Worm (Caenorhabditis elegans) whole organism, young adult: ENCODE results near the gene Y45F10C.2.
A peak's percentile ranks its signal among the peaks of the same experiment; 100 is the strongest.
"Not testable (repeated sequence)": the region's sequence is repeated elsewhere in the genome, so short reads cannot be mapped to it uniquely, and the experiment has no call there.

ENCODE experiments used
- B0019.2 ChIP-seq: fragments of 200-800 bp; sonication (Bioruptor generic); conservative IDR thresholded peaks from 2 replicates; pipeline ENCODE4 v1.3.6; 2022; ENCODE audit warnings: missing genetic modification reagents, missing genetic modification characterization, missing compliant biosample characterization
- B0261.1 ChIP-seq: sonication (generic microtip); optimal IDR thresholded peaks from 2 replicates; lab custom pipeline; 2016; ENCODE audit warnings: mild to moderate bottlenecking, missing genetic modification characterization, moderate library complexity, missing compliant biosample characterization
- B0336.3 ChIP-seq: fragments of 200-800 bp; sonication (Bioruptor generic); IDR thresholded peaks from 2 replicates; pipeline ENCODE4 v1.3.6; 2022; ENCODE audit warnings: missing genetic modification characterization, missing compliant biosample characterization
- D2030.7 ChIP-seq: fragments of 200-800 bp; sonication (Bioruptor generic); IDR thresholded peaks from 2 replicates; pipeline ENCODE4 v1.3.6; 2022; ENCODE audit warnings: missing genetic modification reagents, missing genetic modification characterization, missing compliant biosample characterization
- F22D6.2 ChIP-seq: sonication (generic microtip); optimal IDR thresholded peaks from 2 replicates; lab custom pipeline; 2016; ENCODE audit warnings: mild to moderate bottlenecking, missing genetic modification characterization, missing compliant biosample characterization
- F33H1.4 ChIP-seq: fragments of 200-800 bp; sonication (Bioruptor generic); IDR thresholded peaks from 2 replicates; pipeline ENCODE4 v1.3.6; 2022; ENCODE audit warnings: missing genetic modification reagents, missing genetic modification characterization, missing compliant biosample characterization
- F49E8.2 ChIP-seq: sonication (generic microtip); optimal IDR thresholded peaks from 3 replicates; lab custom pipeline; 2017; ENCODE audit warnings: missing genetic modification characterization, mild to moderate bottlenecking, missing compliant biosample characterization, antibody characterized with exemption, moderate library complexity; ENCODE audit not compliant: insufficient read depth
- F57C9.4 ChIP-seq: sonication (generic microtip); optimal IDR thresholded peaks from 2 replicates; lab custom pipeline; 2017; ENCODE audit warnings: mild to moderate bottlenecking, missing genetic modification characterization, missing compliant biosample characterization
- K11D2.4 ChIP-seq: fragments of 200-800 bp; sonication (Bioruptor generic); IDR thresholded peaks from 2 replicates; pipeline ENCODE4 v1.3.6; 2022; ENCODE audit warnings: missing genetic modification reagents, missing genetic modification characterization, missing compliant biosample characterization
- aptf-3 ChIP-seq: fragments of 200-800 bp; sonication (Bioruptor generic); IDR thresholded peaks from 2 replicates; pipeline ENCODE4 v1.3.6; 2022; ENCODE audit warnings: missing genetic modification characterization, missing compliant biosample characterization
- attf-6 ChIP-seq: fragments of 200-800 bp; sonication (Bioruptor generic); IDR thresholded peaks from 2 replicates; pipeline ENCODE4 v1.3.6; 2022; ENCODE audit warnings: missing genetic modification reagents, missing genetic modification characterization, missing compliant biosample characterization
- bed-1 ChIP-seq: fragments of 200-800 bp; sonication (Bioruptor generic); IDR thresholded peaks from 2 replicates; pipeline ENCODE4 v1.3.6; 2022; ENCODE audit warnings: missing genetic modification reagents, missing genetic modification characterization, missing compliant biosample characterization
- ceh-40 ChIP-seq: fragments of 200-800 bp; sonication (Bioruptor generic); IDR thresholded peaks from 2 replicates; pipeline ENCODE4 v1.3.6; 2022; ENCODE audit warnings: missing genetic modification characterization, missing compliant biosample characterization
- ceh-79 ChIP-seq: sonication (generic microtip); optimal IDR thresholded peaks from 2 replicates; lab custom pipeline; 2017; ENCODE audit warnings: mild to moderate bottlenecking, missing genetic modification characterization, missing compliant biosample characterization
- efl-1 ChIP-seq: fragments of 150-350 bp; optimal IDR thresholded peaks from 2 replicates; lab custom pipeline; 2014; ENCODE audit warnings: missing biosample characterization, missing genetic modification reagents, missing genetic modification characterization
- egl-44 ChIP-seq: fragments of 200-800 bp; sonication (Bioruptor generic); IDR thresholded peaks from 2 replicates; pipeline ENCODE4 v1.3.6; 2022; ENCODE audit warnings: missing genetic modification reagents, missing genetic modification characterization, missing compliant biosample characterization
- egrh-3 ChIP-seq: fragments of 200-800 bp; sonication (Bioruptor generic); IDR thresholded peaks from 2 replicates; pipeline ENCODE4 v1.3.6; 2022; ENCODE audit warnings: missing genetic modification reagents, missing genetic modification characterization, missing compliant biosample characterization
- fkh-3 ChIP-seq: sonication (generic microtip); optimal IDR thresholded peaks from 2 replicates; lab custom pipeline; 2016; ENCODE audit warnings: mild to moderate bottlenecking, missing genetic modification characterization, missing compliant biosample characterization
- gei-17 ChIP-seq: fragments of 200-800 bp; sonication (Bioruptor generic); optimal IDR thresholded peaks from 2 replicates; lab custom pipeline; 2018; ENCODE audit warnings: mild to moderate bottlenecking, missing genetic modification characterization, missing compliant biosample characterization
- hmg-1.2 ChIP-seq: fragments of 200-800 bp; sonication (Bioruptor generic); IDR thresholded peaks from 2 replicates; pipeline ENCODE4 v1.3.6; 2022; ENCODE audit warnings: missing genetic modification reagents, missing genetic modification characterization, missing compliant biosample characterization
- hmg-20 ChIP-seq: fragments of 200-800 bp; sonication (Bioruptor generic); IDR thresholded peaks from 2 replicates; pipeline ENCODE4 v1.3.6; 2022; ENCODE audit warnings: missing genetic modification reagents, missing genetic modification characterization, missing compliant biosample characterization
- lag-1 ChIP-seq: fragments of 200-800 bp; sonication (Bioruptor generic); IDR thresholded peaks from 2 replicates; pipeline ENCODE4 v1.3.6; 2022; ENCODE audit warnings: missing genetic modification reagents, missing genetic modification characterization, missing compliant biosample characterization
- let-607 ChIP-seq, 2 experiments: fragments of 200-800 bp in 1 of 2; sonication (Bioruptor generic) in 1 of 2; sonication (generic microtip) in 1 of 2; optimal IDR thresholded peaks; 2 replicates each; lab custom pipeline; 2016 to 2018; ENCODE audit warnings: mild to moderate bottlenecking in 2 of 2, missing compliant biosample characterization in 2 of 2, missing genetic modification characterization in 2 of 2, moderate library complexity in 2 of 2, missing genotype in 1 of 2
- lsy-27 ChIP-seq: sonication (generic microtip); optimal IDR thresholded peaks from 2 replicates; lab custom pipeline; 2017; ENCODE audit warnings: missing genetic modification characterization, mild to moderate bottlenecking, missing compliant biosample characterization, antibody characterized with exemption, missing genotype, borderline replicate concordance; ENCODE audit not compliant: insufficient read depth
- madf-3 ChIP-seq: fragments of 200-800 bp; sonication (Bioruptor generic); IDR thresholded peaks from 2 replicates; pipeline ENCODE4 v1.3.6; 2022; ENCODE audit warnings: missing genetic modification reagents, missing genetic modification characterization, missing compliant biosample characterization
- madf-6 ChIP-seq: fragments of 200-800 bp; sonication (Bioruptor generic); IDR thresholded peaks from 2 replicates; pipeline ENCODE4 v1.3.6; 2022; ENCODE audit warnings: missing genetic modification reagents, missing genetic modification characterization, missing compliant biosample characterization
- nfya-2 ChIP-seq: fragments of 200-800 bp; sonication (Bioruptor generic); IDR thresholded peaks from 2 replicates; pipeline ENCODE4 v1.3.6; 2022; ENCODE audit warnings: missing genetic modification reagents, missing genetic modification characterization, missing compliant biosample characterization
- nhr-120 ChIP-seq: fragments of 200-800 bp; sonication (Bioruptor generic); IDR thresholded peaks from 2 replicates; pipeline ENCODE4 v1.3.6; 2022; ENCODE audit warnings: missing genetic modification characterization, missing compliant biosample characterization
- nhr-179 ChIP-seq: sonication (generic microtip); optimal IDR thresholded peaks from 2 replicates; lab custom pipeline; 2016; ENCODE audit warnings: mild to moderate bottlenecking, missing genetic modification characterization, missing compliant biosample characterization
- nhr-80 ChIP-seq: sonication (generic microtip); optimal IDR thresholded peaks from 2 replicates; lab custom pipeline; 2016; ENCODE audit warnings: missing genetic modification characterization, missing compliant biosample characterization
- rpc-1 ChIP-seq, 2 experiments: fragments of 150-350 bp in 1 of 2; sonication (generic microtip) in 1 of 2; optimal IDR thresholded peaks; 2 replicates each; lab custom pipeline; 2014 to 2018; ENCODE audit warnings: missing biosample characterization in 1 of 2, missing genetic modification characterization in 1 of 2, missing genetic modification reagents in 1 of 2, missing genotype in 1 of 2
- snpc-1.1 ChIP-seq: sonication (generic microtip); optimal IDR thresholded peaks from 2 replicates; lab custom pipeline; 2017; ENCODE audit warnings: missing genetic modification characterization, mild to moderate bottlenecking, missing compliant biosample characterization, antibody characterized with exemption, moderate library complexity, missing genotype, missing genetic modification reagents; ENCODE audit not compliant: insufficient read depth
- snpc-3.4 ChIP-seq: sonication (generic microtip); optimal IDR thresholded peaks from 2 replicates; lab custom pipeline; 2017; ENCODE audit warnings: missing genetic modification characterization, mild to moderate bottlenecking, missing compliant biosample characterization, antibody characterized with exemption, moderate library complexity, missing genotype, missing genetic modification reagents
- snpc-4 ChIP-seq, 5 experiments: fragments of 150-350 bp in 1 of 5; sonication (generic microtip) in 4 of 5; optimal IDR thresholded peaks; 2 replicates each; lab custom pipeline; 2014 to 2018; ENCODE audit warnings: missing genetic modification characterization in 5 of 5, missing biosample characterization in 3 of 5, antibody characterized with exemption in 2 of 5, mild to moderate bottlenecking in 2 of 5, missing compliant biosample characterization in 2 of 5, missing genotype in 2 of 5, moderate library complexity in 2 of 5, missing genetic modification reagents in 1 of 5
- tbp1 ChIP-seq: fragments of 200-800 bp; sonication (Bioruptor generic); optimal IDR thresholded peaks from 2 replicates; lab custom pipeline; 2018; ENCODE audit warnings: mild to moderate bottlenecking, missing genetic modification characterization, missing compliant biosample characterization
- unc-130 ChIP-seq: sonication (generic microtip); optimal IDR thresholded peaks from 2 replicates; lab custom pipeline; 2016; ENCODE audit warnings: missing genetic modification reagents, missing genetic modification characterization, missing compliant biosample characterization
- unc-62 ChIP-seq: fragments of 150-350 bp; optimal IDR thresholded peaks from 2 replicates; lab custom pipeline; 2014; ENCODE audit warnings: missing biosample characterization, missing genetic modification reagents, missing genetic modification characterization
- zim-3 ChIP-seq: sonication (generic microtip); optimal IDR thresholded peaks from 2 replicates; lab custom pipeline; 2017; ENCODE audit warnings: mild to moderate bottlenecking, missing genetic modification characterization, moderate library complexity, missing compliant biosample characterization

The Y45F10C.2 gene

ce11 chrIV:13662570-13662969 lies at the start of gene Y45F10C.2:
Gene Y45F10C.2 (minus strand): TSS chrIV:13662670.
- TF ChIP-seq rpc-1 (optimal IDR thresholded peaks at IDR 0.05; lab: Kevin White, UChicago); rpc-1 (tag; optimal IDR thresholded peaks at IDR 0.05; lab: Kevin White, UChicago); let-607 (tag; optimal IDR thresholded peaks at IDR 0.05; lab: Kevin White, UChicago); gei-17 (GFP tag; lab: Kevin White, UChicago): not testable (repeated sequence)

DNA sequence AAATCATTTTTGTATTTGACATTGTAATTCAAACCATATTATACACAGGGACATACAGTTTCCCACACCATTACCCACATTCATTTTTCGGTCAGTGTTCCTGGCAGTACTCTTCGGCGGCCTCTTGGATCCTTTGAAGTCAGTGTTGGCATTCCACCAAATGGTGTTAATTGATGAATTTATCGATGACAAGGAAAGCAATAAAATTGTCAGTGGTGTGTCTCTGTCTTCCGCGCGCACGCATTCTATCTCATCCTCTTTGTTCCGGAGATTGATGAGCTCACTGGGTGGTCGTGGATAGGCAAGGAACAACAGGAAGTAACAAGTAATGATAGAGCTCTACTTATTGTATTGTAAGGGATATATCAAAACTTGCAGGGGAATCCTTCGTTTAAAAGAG lies 47.9 kb upstream of the Y45F10C.2 start:
- no peak for TF ChIP-seq B0261.1 (tag; lab: Kevin White, UChicago)

DNA sequence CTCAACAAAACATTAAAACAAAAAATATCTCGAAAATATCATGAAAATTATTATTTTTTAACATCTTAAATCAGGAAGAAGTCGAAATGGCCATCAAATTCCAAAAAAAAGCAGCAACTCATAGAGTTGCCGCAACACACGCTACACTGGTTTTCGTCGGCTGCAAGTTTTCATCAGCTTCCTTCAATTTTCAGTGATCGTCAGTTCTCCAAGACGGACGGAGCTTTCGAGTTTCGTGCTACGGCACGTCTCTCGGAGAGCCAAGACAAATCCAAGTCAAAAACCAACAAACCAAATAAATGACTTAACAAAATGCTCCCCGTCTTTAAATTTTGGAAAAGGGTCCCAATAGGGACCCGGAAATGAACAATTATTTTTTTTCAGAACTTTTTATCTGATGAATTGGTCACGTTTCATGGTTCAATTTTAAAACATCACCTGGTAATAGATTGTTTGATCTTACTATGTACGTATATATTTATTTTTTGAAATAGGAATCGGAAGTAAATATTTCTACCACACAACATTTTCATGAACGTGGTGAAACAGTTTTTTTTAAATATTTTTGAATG lies 46.7 kb upstream of the Y45F10C.2 start:
- TF ChIP-seq nhr-120 (GFP tag; lab: Robert Waterston, UW) (no peak), B0019.2 (GFP tag; lab: Robert Waterston, UW) (no peak), gei-17 (GFP tag; lab: Kevin White, UChicago) (no peak), attf-6 (GFP tag; lab: Robert Waterston, UW) (peak; percentile 97), aptf-3 (no peak), fkh-3 (tag; lab: Kevin White, UChicago) (no peak), lsy-27 (no peak), snpc-4 (GFP tag; optimal IDR thresholded peaks at IDR 0.05; lab: Kevin White, UChicago) (peak; percentile 82), snpc-4 (tag; optimal IDR thresholded peaks at IDR 0.05; lab: Kevin White, UChicago) (peak; percentile 83 to 96 (median 95)), madf-3 (no peak), snpc-3.4 (tag; lab: Kevin White, UChicago) (peak; percentile 11), D2030.7 (GFP tag; lab: Robert Waterston, UW) (peak; percentile 18; the same call in 1 of the 2 replicates), hmg-20 (GFP tag; lab: Robert Waterston, UW) (no peak), B0336.3 (GFP tag; lab: Robert Waterston, UW) (no peak), snpc-1.1 (peak; percentile 64), ceh-79 (tag; lab: Kevin White, UChicago) (no peak), madf-6 (GFP tag; lab: Robert Waterston, UW) (peak; percentile 57), hmg-1.2 (GFP tag; lab: Robert Waterston, UW) (peak; percentile 60), unc-130 (GFP tag; lab: Kevin White, UChicago) (no peak), bed-1 (no peak), tbp1 (GFP tag; lab: Kevin White, UChicago) (peak; percentile 68), F49E8.2 (peak; percentile 46)

DNA sequence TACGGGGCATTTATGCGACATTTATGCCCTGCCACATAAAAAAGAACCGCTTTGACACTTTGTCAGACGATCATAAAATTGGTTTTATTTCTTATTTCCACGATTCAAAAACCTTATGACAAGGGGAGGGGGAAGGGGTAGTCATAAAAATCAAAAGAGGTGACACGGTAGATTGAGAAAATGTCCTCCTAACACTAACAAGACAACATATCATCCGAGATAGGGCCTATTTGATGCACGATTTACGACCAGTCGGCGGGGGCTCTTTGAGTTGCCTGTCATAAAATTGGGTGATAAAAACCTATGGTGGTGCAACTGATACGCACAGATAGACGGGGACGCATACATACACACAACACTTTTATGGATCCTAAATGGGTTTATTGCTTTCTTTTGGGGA lies 45.4 kb upstream of the Y45F10C.2 start:
- TF ChIP-seq zim-3: no peak
- TF ChIP-seq nhr-80 (tag; lab: Kevin White, UChicago): peak; percentile 78
- TF ChIP-seq snpc-3.4 (tag; lab: Kevin White, UChicago): no peak
- no peak for TF ChIP-seq K11D2.4 (GFP tag; lab: Robert Waterston, UW)
- TF ChIP-seq hmg-20 (GFP tag; lab: Robert Waterston, UW): no peak
- TF ChIP-seq efl-1 (GFP tag; lab: Kevin White, UChicago): no peak
- TF ChIP-seq egrh-3 (GFP tag; lab: Robert Waterston, UW): no peak
- TF ChIP-seq F33H1.4: no peak
- no peak for TF ChIP-seq lag-1 (GFP tag; lab: Robert Waterston, UW)
- peak; percentile 45 to 46 for TF ChIP-seq let-607 (tag; optimal IDR thresholded peaks at IDR 0.05; lab: Kevin White, UChicago)
- TF ChIP-seq nfya-2: no peak
- TF ChIP-seq egl-44 (GFP tag; lab: Robert Waterston, UW): no peak
- TF ChIP-seq madf-6 (GFP tag; lab: Robert Waterston, UW): no peak
- no peak for TF ChIP-seq F57C9.4 (tag; lab: Kevin White, UChicago)
- TF ChIP-seq F22D6.2 (tag; lab: Kevin White, UChicago): no peak
- TF ChIP-seq nhr-120 (GFP tag; lab: Robert Waterston, UW): no peak
- peak; percentile 68 for TF ChIP-seq unc-62
- TF ChIP-seq ceh-40 (GFP tag; lab: Robert Waterston, UW): no peak
- TF ChIP-seq nhr-179 (tag; lab: Kevin White, UChicago): no peak
